Worm (Caenorhabditis elegans) whole organism, L2 larva: Measurements from ENCODE around the gene C33D3.5.

Experiments
- C34F6.9 ChIP-seq: fragments of 150-350 bp; optimal IDR thresholded peaks from 2 replicates; lab custom pipeline; 2014; ENCODE audit warnings: missing biosample characterization, missing genetic modification characterization
- F13H6.1 ChIP-seq: sonication (generic microtip); optimal IDR thresholded peaks from 2 replicates; lab custom pipeline; 2016; ENCODE audit warnings: missing genetic modification characterization, missing compliant biosample characterization
- R02D3.7 ChIP-seq: fragments of 150-350 bp; optimal IDR thresholded peaks from 2 replicates; lab custom pipeline; 2014; ENCODE audit warnings: missing biosample characterization, missing genetic modification characterization
- Y55F3AM.14 ChIP-seq: fragments of 200-800 bp; sonication (Bioruptor generic); optimal IDR thresholded peaks from 2 replicates; lab custom pipeline; 2018; ENCODE audit warnings: mild to moderate bottlenecking, missing genetic modification characterization, missing compliant biosample characterization
- ZK546.5 ChIP-seq: sonication (generic microtip); optimal IDR thresholded peaks from 2 replicates; lab custom pipeline; 2017; ENCODE audit warnings: missing biosample characterization, missing genetic modification characterization
- alr-1 ChIP-seq: fragments of 150-350 bp; optimal IDR thresholded peaks from 2 replicates; lab custom pipeline; 2014; ENCODE audit warnings: missing biosample characterization, missing genetic modification characterization
- aly-2 ChIP-seq: fragments of 150-350 bp; optimal IDR thresholded peaks from 2 replicates; lab custom pipeline; 2014; ENCODE audit warnings: missing biosample characterization, missing genetic modification characterization
- ama-1 ChIP-seq: fragments of 150-350 bp; optimal IDR thresholded peaks from 2 replicates; lab custom pipeline; 2018; ENCODE audit warnings: inconsistent platforms
- blmp-1 ChIP-seq: sonication (generic microtip); optimal IDR thresholded peaks from 2 replicates; lab custom pipeline; 2017; ENCODE audit warnings: missing genetic modification characterization, mild to moderate bottlenecking, missing compliant biosample characterization, antibody characterized with exemption, moderate library complexity; ENCODE audit not compliant: insufficient read depth
- ceh-82 ChIP-seq: fragments of 150-350 bp; optimal IDR thresholded peaks from 2 replicates; lab custom pipeline; 2014; ENCODE audit warnings: missing biosample characterization, missing genetic modification characterization
- crh-2 ChIP-seq: sonication (generic microtip); optimal IDR thresholded peaks from 2 replicates; lab custom pipeline; 2017; ENCODE audit warnings: missing biosample characterization, missing genetic modification characterization
- dmd-4 ChIP-seq: sonication (generic microtip); optimal IDR thresholded peaks from 2 replicates; lab custom pipeline; 2017; ENCODE audit warnings: missing biosample characterization, missing genetic modification characterization
- egl-27 ChIP-seq: sonication (generic microtip); optimal IDR thresholded peaks from 3 replicates; lab custom pipeline; 2017; ENCODE audit warnings: missing biosample characterization, missing genetic modification reagents, missing genetic modification characterization
- elt-3 ChIP-seq: sonication (generic microtip); optimal IDR thresholded peaks from 2 replicates; lab custom pipeline; 2017; ENCODE audit warnings: missing biosample characterization, missing genetic modification characterization
- fos-1 ChIP-seq: fragments of 150-350 bp; optimal IDR thresholded peaks from 2 replicates; lab custom pipeline; 2014; ENCODE audit warnings: missing biosample characterization, missing genetic modification characterization
- lin-11 ChIP-seq: fragments of 150-350 bp; sonication (generic microtip); optimal IDR thresholded peaks from 2 replicates; lab custom pipeline; 2014; ENCODE audit warnings: missing biosample characterization, missing genetic modification characterization, inconsistent platforms, mixed read lengths
- lin-13 ChIP-seq: fragments of 150-350 bp; optimal IDR thresholded peaks from 2 replicates; lab custom pipeline; 2014; ENCODE audit warnings: missing biosample characterization, missing genetic modification reagents, missing genetic modification characterization
- lin-39 ChIP-seq: fragments of 150-350 bp; optimal IDR thresholded peaks from 2 replicates; lab custom pipeline; 2014; ENCODE audit warnings: missing biosample characterization, missing genetic modification reagents, missing genetic modification characterization
- lsy-2 ChIP-seq, 2 experiments: fragments of 150-350 bp in 1 of 2; sonication (generic microtip) in 1 of 2; optimal IDR thresholded peaks; 2 replicates each; lab custom pipeline; 2014 to 2017; ENCODE audit warnings: missing biosample characterization in 2 of 2, missing genetic modification characterization in 2 of 2
- mab-5 ChIP-seq: fragments of 150-350 bp; optimal IDR thresholded peaks from 2 replicates; lab custom pipeline; 2014; ENCODE audit warnings: missing biosample characterization, missing genetic modification characterization
- mbf-1 ChIP-seq: sonication (generic microtip); optimal IDR thresholded peaks from 2 replicates; lab custom pipeline; 2017; ENCODE audit warnings: missing biosample characterization, missing genetic modification characterization
- nhr-11 ChIP-seq: fragments of 150-350 bp; optimal IDR thresholded peaks from 2 replicates; lab custom pipeline; 2014; ENCODE audit warnings: missing biosample characterization, missing genetic modification characterization
- nhr-21 ChIP-seq: fragments of 150-350 bp; optimal IDR thresholded peaks from 2 replicates; lab custom pipeline; 2014; ENCODE audit warnings: missing biosample characterization, missing genetic modification characterization
- nhr-237 ChIP-seq: fragments of 150-350 bp; optimal IDR thresholded peaks from 2 replicates; lab custom pipeline; 2014; ENCODE audit warnings: missing biosample characterization, missing genetic modification characterization
- nhr-25 ChIP-seq: fragments of 150-350 bp; sonication (generic microtip); optimal IDR thresholded peaks from 3 replicates; lab custom pipeline; 2014; ENCODE audit warnings: missing biosample characterization, missing genetic modification characterization
- nhr-6 ChIP-seq: fragments of 150-350 bp; optimal IDR thresholded peaks from 2 replicates; lab custom pipeline; 2014; ENCODE audit warnings: missing biosample characterization, missing genetic modification characterization
- nhr-77 ChIP-seq: fragments of 150-350 bp; optimal IDR thresholded peaks from 2 replicates; lab custom pipeline; 2014; ENCODE audit warnings: missing biosample characterization, missing genetic modification characterization
- sem-4 ChIP-seq: fragments of 150-350 bp; optimal IDR thresholded peaks from 2 replicates; lab custom pipeline; 2014; ENCODE audit warnings: missing biosample characterization, missing genetic modification reagents, missing genetic modification characterization
- sma-3 ChIP-seq: sonication (generic microtip); optimal IDR thresholded peaks from 2 replicates; lab custom pipeline; 2016; ENCODE audit warnings: missing genetic modification reagents, missing genetic modification characterization, missing compliant biosample characterization
- sma-9 ChIP-seq, 2 experiments: fragments of 150-350 bp in 1 of 2; sonication (generic microtip) in 1 of 2; optimal IDR thresholded peaks; 2 replicates each; lab custom pipeline; 2014 to 2016; ENCODE audit warnings: missing genetic modification characterization in 2 of 2, mild to moderate bottlenecking in 1 of 2, missing biosample characterization in 1 of 2, missing compliant biosample characterization in 1 of 2, missing genetic modification reagents in 1 of 2, moderate library complexity in 1 of 2
- snpc-4 ChIP-seq: fragments of 150-350 bp; optimal IDR thresholded peaks from 2 replicates; lab custom pipeline; 2014; ENCODE audit warnings: missing biosample characterization, missing genetic modification characterization
- unc-39 ChIP-seq: fragments of 150-350 bp; optimal IDR thresholded peaks from 2 replicates; lab custom pipeline; 2014; ENCODE audit warnings: missing biosample characterization, missing genetic modification characterization
- unc-55 ChIP-seq: fragments of 150-350 bp; sonication (generic microtip); optimal IDR thresholded peaks from 3 replicates; lab custom pipeline; 2014; ENCODE audit warnings: missing biosample characterization, missing genetic modification reagents, missing genetic modification characterization
- unc-62 ChIP-seq: fragments of 150-350 bp; optimal IDR thresholded peaks from 2 replicates; lab custom pipeline; 2014; ENCODE audit warnings: missing biosample characterization, missing genetic modification reagents, missing genetic modification characterization
- zag-1 ChIP-seq: fragments of 150-350 bp; optimal IDR thresholded peaks from 2 replicates; lab custom pipeline; 2014; ENCODE audit warnings: missing biosample characterization, missing genetic modification characterization
- ztf-1 ChIP-seq: fragments of 200-800 bp; sonication (Bioruptor generic); conservative IDR thresholded peaks from 2 replicates; pipeline ENCODE4 v1.3.6; 2022; ENCODE audit warnings: missing genetic modification characterization, missing compliant biosample characterization
- ztf-11 ChIP-seq: sonication (generic microtip); optimal IDR thresholded peaks from 2 replicates; lab custom pipeline; 2017; ENCODE audit warnings: missing biosample characterization, missing genetic modification characterization
- ztf-4 ChIP-seq: fragments of 150-350 bp; optimal IDR thresholded peaks from 2 replicates; lab custom pipeline; 2014; ENCODE audit warnings: missing biosample characterization, missing genetic modification characterization

The C33D3.5 gene

DNA sequence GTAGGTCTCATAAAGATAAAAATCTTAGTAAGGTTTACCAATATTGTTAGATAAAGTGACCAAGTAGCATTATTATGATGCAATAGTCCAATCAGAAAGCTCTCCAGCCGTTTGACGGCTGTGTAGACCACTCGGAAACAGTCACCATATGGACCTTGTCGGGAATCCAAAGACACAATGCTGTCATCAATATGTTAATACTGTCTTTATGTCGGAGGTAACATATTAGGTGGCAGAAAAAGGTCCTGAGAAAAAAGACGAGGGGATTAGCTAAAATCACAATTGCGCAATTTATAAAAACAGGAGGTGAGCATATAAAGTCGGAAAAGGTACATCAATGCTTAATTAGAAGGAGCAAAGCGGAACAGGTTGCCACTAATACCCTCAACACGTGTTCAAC is 16.8 kb downstream of the C33D3.5 start:
- no peak for TF ChIP-seq R02D3.7 (tag; lab: Kevin White, UChicago)
- no peak for TF ChIP-seq ZK546.5 (tag; lab: Kevin White, UChicago)
- no peak for TF ChIP-seq ceh-82 (tag; lab: Kevin White, UChicago)
- no peak for TF ChIP-seq alr-1 (tag; lab: Kevin White, UChicago)
- no peak for TF ChIP-seq ztf-4 (tag; lab: Kevin White, UChicago)
- no peak for TF ChIP-seq nhr-21 (tag; lab: Kevin White, UChicago)
- TF ChIP-seq mab-5, result no peak
- no peak for TF ChIP-seq C34F6.9 (tag; lab: Kevin White, UChicago)
- TF ChIP-seq unc-55 (GFP tag; lab: Kevin White, UChicago), result no peak
- no peak for TF ChIP-seq crh-2 (tag; lab: Kevin White, UChicago)
- TF ChIP-seq unc-39 (tag; lab: Kevin White, UChicago), result no peak
- no peak for TF ChIP-seq sem-4 (tag; lab: Kevin White, UChicago)
- TF ChIP-seq egl-27 (tag; lab: Kevin White, UChicago), result no peak
- TF ChIP-seq ztf-11 (tag; lab: Kevin White, UChicago), result no peak
- TF ChIP-seq lin-11 (tag; lab: Kevin White, UChicago), result no peak
- no peak for TF ChIP-seq lin-39 (tag; lab: Kevin White, UChicago)
- no peak for TF ChIP-seq F13H6.1 (tag; lab: Kevin White, UChicago)
- TF ChIP-seq nhr-237 (tag; lab: Kevin White, UChicago), result no peak
- TF ChIP-seq unc-62 (GFP tag; lab: Kevin White, UChicago), result no peak

- no peak for TF ChIP-seq lin-11 (tag; lab: Kevin White, UChicago)
- no peak for TF ChIP-seq nhr-77 (tag; lab: Kevin White, UChicago)
- no peak for TF ChIP-seq sma-9 (GFP tag; optimal IDR thresholded peaks at IDR 0.05; lab: Kevin White, UChicago)
- TF ChIP-seq sma-9 (tag; optimal IDR thresholded peaks at IDR 0.05; lab: Kevin White, UChicago), result no peak
- TF ChIP-seq fos-1 (tag; lab: Kevin White, UChicago), result no peak
- no peak for TF ChIP-seq aly-2 (tag; lab: Kevin White, UChicago)
- TF ChIP-seq unc-62 (GFP tag; lab: Kevin White, UChicago), result no peak
- TF ChIP-seq mab-5, result no peak
- no peak for TF ChIP-seq nhr-25
Measured at ce11 chrX:10514056-10514455, 22.9 kb downstream of the C33D3.5 start.

DNA sequence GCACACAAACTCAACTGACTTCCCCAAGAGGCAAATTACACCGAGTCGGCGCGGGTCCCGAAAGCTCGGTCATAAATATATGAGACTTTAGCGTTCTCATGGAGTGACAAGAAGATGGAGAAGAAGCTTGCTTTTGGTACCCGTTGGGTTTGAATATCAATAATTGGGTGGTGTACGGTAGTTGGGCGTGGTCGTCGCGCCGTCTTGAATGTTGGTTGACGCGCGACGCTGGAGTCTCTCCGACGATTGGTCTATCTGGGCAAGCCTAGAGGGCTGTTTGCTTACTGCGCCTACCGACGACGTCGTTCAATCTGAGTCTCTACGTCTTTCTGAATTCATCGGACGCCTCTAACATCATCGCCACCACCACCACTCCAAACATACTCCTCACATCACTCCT is 23.7 kb downstream of the C33D3.5 start:
- TF ChIP-seq nhr-11 (tag; lab: Kevin White, UChicago), result no peak

DNA sequence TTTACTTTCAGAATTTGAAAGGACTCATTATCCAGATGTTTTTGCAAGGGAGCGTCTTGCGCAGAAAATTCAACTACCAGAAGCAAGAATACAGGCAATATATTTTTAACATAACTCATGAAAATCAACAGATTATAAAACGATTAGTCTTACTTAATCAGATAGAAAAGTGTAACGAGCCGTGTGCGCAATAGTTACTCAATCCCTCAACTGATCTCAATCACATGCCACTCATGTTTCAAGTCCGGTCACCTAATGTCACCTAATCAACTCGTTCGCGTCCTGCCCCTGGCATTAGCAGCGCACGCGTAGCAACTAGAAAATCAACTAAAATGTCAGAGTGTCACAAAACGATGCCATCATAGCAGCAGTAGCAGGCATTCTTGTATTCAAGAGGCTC is 25.4 kb downstream of the C33D3.5 start:
- peak; percentile 7 for TF ChIP-seq nhr-25
- no peak for TF ChIP-seq nhr-237 (tag; lab: Kevin White, UChicago)
- TF ChIP-seq, all 48 proteins: peak for 1

- TF ChIP-seq Y55F3AM.14 (no peak), mbf-1 (no peak), unc-62 (GFP tag; lab: Kevin White, UChicago) (no peak)
Measured at ce11 chrX:10520185-10520584, 29.0 kb downstream of the C33D3.5 start.

ce11 chrX:10521313-10521712 is 30.2 kb downstream of the C33D3.5 start, which contains the start of gene F14F3.4:
TSS of gene F14F3.4 (minus strand) at chrX:10521413.
- no peak for TF ChIP-seq alr-1 (tag; lab: Kevin White, UChicago)
- no peak for TF ChIP-seq nhr-77 (tag; lab: Kevin White, UChicago)
- no peak for TF ChIP-seq lin-13 (GFP tag; lab: Kevin White, UChicago)

DNA sequence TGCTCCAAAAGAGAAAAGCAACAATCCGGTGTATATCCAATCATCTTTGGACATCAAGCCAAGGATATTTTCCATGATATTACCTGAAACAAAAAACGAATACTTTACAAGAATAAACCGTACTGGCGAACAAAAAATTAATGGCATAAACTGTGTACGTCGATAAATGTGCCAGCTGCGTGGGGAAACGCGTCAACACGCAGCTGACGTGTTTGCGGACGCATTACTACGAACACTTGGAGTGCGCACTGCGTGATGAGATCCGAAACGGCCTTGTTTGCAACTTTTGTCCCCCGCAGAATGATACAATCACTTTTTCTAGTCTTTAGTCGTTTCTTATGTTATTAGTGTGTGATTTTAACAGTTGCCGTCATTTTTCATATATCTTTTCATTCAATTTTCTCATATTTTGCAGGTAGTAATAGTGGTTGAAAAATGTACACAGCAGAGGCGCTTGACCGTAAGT is 33.4 kb downstream of the C33D3.5 start, which contains the start of the genes mboa-7 and git-1:
Gene mboa-7, minus strand, starts transcription at position 83 of the 466 bp plus-strand sequence.
Gene git-1, plus strand, starts transcription at position 416 of the 466 bp plus-strand sequence.
- TF ChIP-seq ama-1 (lab: Kevin White, UChicago), result no peak
- no peak for TF ChIP-seq lin-39 (tag; lab: Kevin White, UChicago)
- no peak for TF ChIP-seq nhr-11 (tag; lab: Kevin White, UChicago)
- no peak for TF ChIP-seq alr-1 (tag; lab: Kevin White, UChicago)
- TF ChIP-seq dmd-4 (tag; lab: Kevin White, UChicago), result no peak
- no peak for TF ChIP-seq elt-3
- peak; percentile 73 for TF ChIP-seq sma-3
- TF ChIP-seq sem-4 (tag; lab: Kevin White, UChicago), result peak; percentile 43
- TF ChIP-seq blmp-1 (tag; lab: Kevin White, UChicago), result no peak
- peak; percentile 68 for TF ChIP-seq unc-55 (GFP tag; lab: Kevin White, UChicago)
- TF ChIP-seq ztf-1 (GFP tag; lab: Robert Waterston, UW), result no peak
- TF ChIP-seq ztf-11 (tag; lab: Kevin White, UChicago), result no peak
- peak; percentile 77 for TF ChIP-seq sma-9 (GFP tag; optimal IDR thresholded peaks at IDR 0.05; lab: Kevin White, UChicago)
- TF ChIP-seq sma-9 (tag; optimal IDR thresholded peaks at IDR 0.05; lab: Kevin White, UChicago), result no peak
- no peak for TF ChIP-seq nhr-77 (tag; lab: Kevin White, UChicago)
- no peak for TF ChIP-seq ztf-4 (tag; lab: Kevin White, UChicago)
- no peak for TF ChIP-seq ZK546.5 (tag; lab: Kevin White, UChicago)
- TF ChIP-seq unc-62 (GFP tag; lab: Kevin White, UChicago), result no peak
- no peak for TF ChIP-seq nhr-6 (tag; lab: Kevin White, UChicago)
- no peak for TF ChIP-seq ceh-82 (tag; lab: Kevin White, UChicago)
- no peak for TF ChIP-seq nhr-25
- peak; percentile 40 for TF ChIP-seq lin-11 (tag; lab: Kevin White, UChicago)
- TF ChIP-seq zag-1 (tag; lab: Kevin White, UChicago), result no peak
- no peak for TF ChIP-seq snpc-4
- TF ChIP-seq crh-2 (tag; lab: Kevin White, UChicago), result peak; percentile 59
- TF ChIP-seq C34F6.9 (tag; lab: Kevin White, UChicago), result peak; percentile 42
- TF ChIP-seq lsy-2 (tag; optimal IDR thresholded peaks at IDR 0.05; lab: Kevin White, UChicago), result peak in 1 of 2 experiments; percentile 66
